Worm (Caenorhabditis elegans): ENCODE results near the gene tceb-3.

ce11 chrII:10948236-10949025 lies 1.2 kb upstream of the tceb-3 start:
- TF ChIP-seq elt-1 (tag; optimal IDR thresholded peaks at IDR 0.05) (no peak), nhr-43 (tag; optimal IDR thresholded peaks at IDR 0.05; ENCODE audit: poor library complexity, severe bottlenecking) (no peak), mdl-1 (tag; optimal IDR thresholded peaks at IDR 0.05) (no peak), snpc-4 (tag; optimal IDR thresholded peaks at IDR 0.05) (no peak), pha-4 (tag; optimal IDR thresholded peaks at IDR 0.05) (no peak), ztf-11 (tag; optimal IDR thresholded peaks at IDR 0.05) (no peak), nhr-77 (tag; optimal IDR thresholded peaks at IDR 0.05) (no peak), nhr-11 (tag; optimal IDR thresholded peaks at IDR 0.05) (no peak), ama-1 (optimal IDR thresholded peaks at IDR 0.05) (no peak), skn-1 (tag; optimal IDR thresholded peaks at IDR 0.05) (no peak), nhr-237 (tag; optimal IDR thresholded peaks at IDR 0.05) (no peak), zag-1 (tag; optimal IDR thresholded peaks at IDR 0.05) (no peak), unc-39 (tag; optimal IDR thresholded peaks at IDR 0.05) (no peak), nfya-1 (tag; optimal IDR thresholded peaks at IDR 0.05; ENCODE audit: insufficient read depth) (no peak)
